Fruit fly (Drosophila melanogaster) whole organism, embryonic: ENCODE data around the gene crq.

ENCODE experiments used
- B-H1 ChIP-seq: fragments of 200-800 bp; sonication (Bioruptor generic); IDR thresholded peaks from 3 replicates; pipeline ENCODE4 v1.3.6; 2022; ENCODE audit warnings: missing biosample characterization, missing genetic modification characterization
- Bdp1 ChIP-seq: fragments of 200-800 bp; sonication (Bioruptor generic); optimal IDR thresholded peaks from 3 replicates; lab custom pipeline; 2016; ENCODE audit warnings: missing biosample characterization, missing genetic modification characterization
- CG10209 ChIP-seq: fragments of 200-800 bp; sonication (Bioruptor generic); optimal IDR thresholded peaks from 3 replicates; lab custom pipeline; 2017; ENCODE audit warnings: missing biosample characterization, mild to moderate bottlenecking, missing genetic modification characterization, missing genetic modification reagents
- CG11723 ChIP-seq: fragments of 200-800 bp; sonication (Bioruptor generic); optimal IDR thresholded peaks from 2 replicates; lab custom pipeline; 2017; ENCODE audit warnings: missing biosample characterization, mild to moderate bottlenecking, missing genetic modification characterization
- CG12769 ChIP-seq: fragments of 200-800 bp; sonication (Bioruptor generic); optimal IDR thresholded peaks from 2 replicates; lab custom pipeline; 2019; ENCODE audit warnings: missing biosample characterization, mild to moderate bottlenecking, missing genetic modification characterization, moderate library complexity
- CG13424 ChIP-seq: fragments of 200-800 bp; sonication (Bioruptor generic); optimal IDR thresholded peaks from 2 replicates; lab custom pipeline; 2019; ENCODE audit warnings: missing biosample characterization, mild to moderate bottlenecking, missing genetic modification characterization, moderate library complexity
- CG16813 ChIP-seq: fragments of 200-800 bp; sonication (Bioruptor generic); IDR thresholded peaks from 3 replicates; pipeline ENCODE4 v1.3.6; 2022; ENCODE audit warnings: missing biosample characterization, missing genetic modification characterization; ENCODE audit not compliant: partially characterized antibody
- CG17359 ChIP-seq: fragments of 200-800 bp; sonication (Bioruptor generic); optimal IDR thresholded peaks from 3 replicates; lab custom pipeline; 2018; ENCODE audit warnings: missing biosample characterization, mild to moderate bottlenecking, missing genetic modification characterization, moderate library complexity
- CG1792 ChIP-seq: fragments of 200-800 bp; sonication (Bioruptor generic); optimal IDR thresholded peaks from 2 replicates; lab custom pipeline; 2016; ENCODE audit warnings: missing biosample characterization, missing genetic modification characterization
- CG18011 ChIP-seq: fragments of 200-800 bp; sonication (Bioruptor generic); optimal IDR thresholded peaks from 2 replicates; lab custom pipeline; 2017; ENCODE audit warnings: missing biosample characterization, missing genetic modification characterization, mild to moderate bottlenecking, moderate library complexity, missing genotype
- CG2129 ChIP-seq: fragments of 200-800 bp; sonication (Bioruptor generic); IDR thresholded peaks from 2 replicates; pipeline ENCODE4 v1.3.6; 2022; ENCODE audit warnings: missing biosample characterization, missing genetic modification characterization; ENCODE audit not compliant: partially characterized antibody
- CG8089 ChIP-seq: fragments of 200-800 bp; sonication (Bioruptor generic); optimal IDR thresholded peaks from 3 replicates; lab custom pipeline; 2016; ENCODE audit warnings: missing biosample characterization, missing genetic modification characterization
- CG8281 ChIP-seq: fragments of 200-800 bp; sonication (Bioruptor generic); optimal IDR thresholded peaks from 2 replicates; lab custom pipeline; 2018; ENCODE audit warnings: missing biosample characterization, mild to moderate bottlenecking, missing genetic modification characterization, moderate library complexity
- CG8359 ChIP-seq: fragments of 200-800 bp; sonication (Bioruptor generic); optimal IDR thresholded peaks from 2 replicates; lab custom pipeline; 2017; ENCODE audit warnings: missing biosample characterization, mild to moderate bottlenecking, missing genetic modification characterization, borderline replicate concordance
- CG8388 ChIP-seq: fragments of 200-800 bp; sonication (Bioruptor generic); optimal IDR thresholded peaks from 2 replicates; lab custom pipeline; 2019; ENCODE audit warnings: missing biosample characterization, mild to moderate bottlenecking, missing genetic modification characterization, moderate library complexity
- CG9797 ChIP-seq: fragments of 200-800 bp; sonication (Bioruptor generic); optimal IDR thresholded peaks from 3 replicates; lab custom pipeline; 2018; ENCODE audit warnings: missing biosample characterization, mild to moderate bottlenecking, missing genetic modification characterization
- Dad ChIP-seq: fragments of 200-800 bp; sonication (Bioruptor generic); optimal IDR thresholded peaks from 3 replicates; lab custom pipeline; 2016; ENCODE audit warnings: missing biosample characterization, missing genetic modification characterization
- Gug ChIP-seq: fragments of 200-800 bp; sonication (Bioruptor generic); IDR thresholded peaks from 4 replicates; pipeline ENCODE4 v1.3.6; 2022; ENCODE audit warnings: missing biosample characterization, missing genetic modification characterization
- H15 ChIP-seq: fragments of 200-800 bp; sonication (Bioruptor generic); IDR thresholded peaks from 3 replicates; pipeline ENCODE4 v1.3.6; 2022; ENCODE audit warnings: missing biosample characterization, missing genetic modification characterization
- HLH4C ChIP-seq: fragments of 200-800 bp; sonication (Bioruptor generic); IDR thresholded peaks from 3 replicates; pipeline ENCODE4 v1.3.6; 2022; ENCODE audit warnings: missing biosample characterization, missing genetic modification characterization; ENCODE audit not compliant: partially characterized antibody
- Jarid2 ChIP-seq: fragments of 200-800 bp; sonication (Bioruptor generic); optimal IDR thresholded peaks from 3 replicates; lab custom pipeline; 2017; ENCODE audit warnings: mild to moderate bottlenecking, missing biosample characterization, missing genetic modification reagents, missing genetic modification characterization
- Mes4 ChIP-seq: fragments of 200-800 bp; sonication (Bioruptor generic); optimal IDR thresholded peaks from 2 replicates; lab custom pipeline; 2016; ENCODE audit warnings: missing biosample characterization, missing genetic modification characterization
- Optix ChIP-seq: fragments of 200-800 bp; sonication (Bioruptor generic); IDR thresholded peaks from 3 replicates; pipeline ENCODE4 v1.3.6; 2022; ENCODE audit warnings: missing biosample characterization, missing genetic modification characterization
- Taf1 ChIP-seq: fragments of 200-800 bp; sonication (Bioruptor generic); IDR thresholded peaks from 2 replicates; pipeline ENCODE4 v1.3.6; 2022; ENCODE audit warnings: missing biosample characterization, missing genetic modification characterization
- Trl ChIP-seq, 3 experiments: fragments of >200 bp in 2 of 3; fragments of 200-800 bp in 1 of 3; sonication (Bioruptor generic) in 1 of 3; optimal IDR thresholded peaks; 2 replicates in 1 of 3; 3 replicates in 2 of 3; lab custom pipeline; 2016 to 2017; ENCODE audit warnings: missing biosample characterization in 1 of 3, missing genetic modification characterization in 1 of 3
- ab ChIP-seq: fragments of 200-800 bp; sonication (Bioruptor generic); optimal IDR thresholded peaks from 2 replicates; lab custom pipeline; 2016; ENCODE audit warnings: missing biosample characterization, missing genetic modification characterization
- amos ChIP-seq: fragments of 200-800 bp; sonication (Bioruptor generic); IDR thresholded peaks from 2 replicates; pipeline ENCODE4 v1.3.6; 2022; ENCODE audit warnings: missing biosample characterization, missing genetic modification characterization; ENCODE audit not compliant: partially characterized antibody
- bbx ChIP-seq: fragments of 200-800 bp; sonication (Bioruptor generic); IDR thresholded peaks from 2 replicates; pipeline ENCODE4 v1.3.6; 2022; ENCODE audit warnings: missing biosample characterization, missing genetic modification characterization; ENCODE audit not compliant: partially characterized antibody
- chinmo ChIP-seq: fragments of 200-800 bp; sonication (Bioruptor generic); IDR thresholded peaks from 4 replicates; pipeline ENCODE4 v1.3.6; 2022; ENCODE audit warnings: missing biosample characterization, missing genetic modification characterization; ENCODE audit not compliant: partially characterized antibody
- chm ChIP-seq: fragments of 200-800 bp; sonication (Bioruptor generic); IDR thresholded peaks from 2 replicates; pipeline ENCODE4 v1.3.6; 2022; ENCODE audit warnings: missing biosample characterization, missing genetic modification characterization
- chn ChIP-seq: fragments of 200-800 bp; sonication (Bioruptor generic); optimal IDR thresholded peaks from 2 replicates; lab custom pipeline; 2016; ENCODE audit warnings: missing biosample characterization, missing genetic modification characterization
- crc ChIP-seq: fragments of 200-800 bp; sonication (Bioruptor generic); optimal IDR thresholded peaks from 2 replicates; lab custom pipeline; 2016; ENCODE audit warnings: missing biosample characterization, missing genetic modification characterization
- disco-r ChIP-seq: fragments of 200-800 bp; sonication (Bioruptor generic); optimal IDR thresholded peaks from 2 replicates; lab custom pipeline; 2016; ENCODE audit warnings: missing biosample characterization, missing genetic modification characterization
- dpn ChIP-seq, 2 experiments: fragments of 200-800 bp; sonication (Bioruptor generic); optimal IDR thresholded peaks; 3 replicates each; lab custom pipeline; 2016; ENCODE audit warnings: missing biosample characterization in 2 of 2, missing genetic modification characterization in 2 of 2
- eyg ChIP-seq: fragments of 200-800 bp; sonication (Bioruptor generic); optimal IDR thresholded peaks from 3 replicates; lab custom pipeline; 2016; ENCODE audit warnings: missing biosample characterization, missing genetic modification characterization
- fd96Cb ChIP-seq: fragments of 200-800 bp; sonication (Bioruptor generic); optimal IDR thresholded peaks from 2 replicates; lab custom pipeline; 2018; ENCODE audit warnings: missing biosample characterization, mild to moderate bottlenecking, missing genetic modification characterization, moderate library complexity
- kni ChIP-seq: fragments of 200-800 bp; sonication (Bioruptor generic); optimal IDR thresholded peaks from 3 replicates; lab custom pipeline; 2017; ENCODE audit warnings: mild to moderate bottlenecking, missing biosample characterization, missing genetic modification reagents, missing genetic modification characterization
- knrl ChIP-seq: fragments of 200-800 bp; sonication (Bioruptor generic); IDR thresholded peaks from 3 replicates; pipeline ENCODE4 v1.3.6; 2022; ENCODE audit warnings: missing biosample characterization, missing genetic modification characterization; ENCODE audit not compliant: partially characterized antibody
- lilli ChIP-seq: fragments of 200-800 bp; sonication (Bioruptor generic); optimal IDR thresholded peaks from 3 replicates; lab custom pipeline; 2016; ENCODE audit warnings: missing biosample characterization, missing genetic modification characterization
- mld ChIP-seq: fragments of 200-800 bp; sonication (Bioruptor generic); IDR thresholded peaks from 3 replicates; pipeline ENCODE4 v1.3.6; 2022; ENCODE audit warnings: missing biosample characterization, missing genetic modification characterization; ENCODE audit not compliant: partially characterized antibody
- otp ChIP-seq: fragments of 200-800 bp; sonication (Bioruptor generic); IDR thresholded peaks from 3 replicates; pipeline ENCODE4, ENCODE4 v1.3.6; 2022; ENCODE audit warnings: missing biosample characterization, missing genetic modification characterization
- psq ChIP-seq: fragments of 200-800 bp; sonication (Bioruptor generic); optimal IDR thresholded peaks from 2 replicates; lab custom pipeline; 2017; ENCODE audit warnings: missing biosample characterization, missing genetic modification characterization
- sens ChIP-seq: fragments of 200-800 bp; sonication (Bioruptor generic); peaks from one replicate; lab custom pipeline; 2016; ENCODE audit warnings: missing biosample characterization, missing genetic modification characterization
- sisA ChIP-seq: fragments of 200-800 bp; sonication (Bioruptor generic); IDR thresholded peaks from 2 replicates; pipeline ENCODE4 v1.3.6; 2022; ENCODE audit warnings: missing biosample characterization, missing genetic modification characterization
- tap ChIP-seq: fragments of 200-800 bp; optimal IDR thresholded peaks from 3 replicates; lab custom pipeline; 2019; ENCODE audit warnings: missing biosample characterization, mild to moderate bottlenecking, missing genetic modification characterization, moderate library complexity
- tx ChIP-seq: fragments of 200-800 bp; sonication (Bioruptor generic); optimal IDR thresholded peaks from 2 replicates; lab custom pipeline; 2016; ENCODE audit warnings: missing biosample characterization, missing genetic modification characterization
- yki ChIP-seq: fragments of >200 bp; optimal IDR thresholded peaks from 3 replicates; lab custom pipeline; 2018
- z ChIP-seq: fragments of 200-800 bp; sonication (Bioruptor generic); IDR thresholded peaks from 3 replicates; pipeline ENCODE4 v1.3.6; 2022; ENCODE audit warnings: missing biosample characterization, missing genetic modification characterization
- zen2 ChIP-seq: fragments of 200-800 bp; sonication (Bioruptor generic); IDR thresholded peaks from 3 replicates; pipeline ENCODE4 v1.3.6; 2022; ENCODE audit warnings: missing biosample characterization, missing genetic modification characterization; ENCODE audit not compliant: partially characterized antibody

The crq gene

DNA sequence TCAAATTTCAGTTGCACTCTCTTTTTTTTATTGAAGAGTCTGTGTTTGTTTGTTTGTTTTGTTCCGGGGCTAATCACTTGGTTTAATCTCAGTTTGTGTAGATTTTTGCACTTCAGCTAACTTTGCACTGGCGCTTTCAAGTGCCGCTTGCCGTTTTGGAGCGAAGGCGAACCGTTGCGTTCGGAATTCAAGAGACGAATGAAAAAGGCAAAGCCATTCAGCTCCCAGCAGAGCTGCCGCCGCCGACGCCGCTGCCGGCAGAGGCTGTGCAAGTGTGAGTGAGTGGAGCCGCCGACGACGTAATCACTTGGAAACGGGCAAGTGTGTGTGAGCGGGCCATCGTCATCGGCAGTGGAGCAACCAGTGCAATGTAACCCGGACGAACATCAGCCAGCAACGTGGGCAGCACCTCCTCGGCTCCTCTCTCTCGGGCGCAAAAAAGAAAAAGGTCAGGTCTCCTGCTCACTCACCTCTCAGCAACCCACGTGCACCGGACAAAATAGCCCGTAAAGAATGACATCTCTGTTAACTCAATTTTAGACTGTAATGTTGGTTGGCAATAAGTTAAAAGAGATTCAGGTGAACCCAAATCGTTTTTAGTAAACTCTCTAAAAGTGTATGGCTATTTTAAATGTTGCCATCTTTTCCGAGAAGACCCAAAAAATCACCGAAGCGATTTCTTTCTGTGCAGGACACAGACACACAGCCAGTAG is 26.8 kb upstream of the crq start, which contains the start of gene cbt (continued):
- TF ChIP-seq disco-r (GFP tag; lab: Kevin White, UChicago) (peak; percentile 96), Trl (optimal IDR thresholded peaks at IDR 0.05; lab: Kevin White, UChicago) (peak; percentile 78 to 92), Trl (GFP tag; optimal IDR thresholded peaks at IDR 0.05; lab: Kevin White, UChicago) (peak; percentile 98), knrl (GFP tag; lab: Robert Waterston, UW) (no peak), CG9797 (GFP tag; lab: Kevin White, UChicago) (peak; percentile 41), CG18011 (GFP tag; lab: Kevin White, UChicago) (peak; percentile 87), CG12769 (peak; percentile 99), ab (GFP tag; lab: Kevin White, UChicago) (peak; percentile 91), Jarid2 (peak; percentile 75), chinmo (GFP tag; lab: Robert Waterston, UW) (no peak), yki (lab: Kevin White, UChicago) (peak; percentile 7), tap (tag; lab: Kevin White, UChicago) (peak; percentile 97), crc (peak; percentile 98), H15 (GFP tag; lab: Robert Waterston, UW) (no peak), sens (GFP tag; lab: Kevin White, UChicago) (peak; percentile 100), fd96Cb (tag; lab: Kevin White, UChicago) (peak; percentile 97), otp (no peak), HLH4C (GFP tag; lab: Robert Waterston, UW) (no peak), chm (GFP tag; lab: Robert Waterston, UW) (no peak), CG10209 (GFP tag; lab: Kevin White, UChicago) (peak; percentile 97), tx (GFP tag; lab: Kevin White, UChicago) (peak; percentile 97), Optix (GFP tag; lab: Robert Waterston, UW) (no peak), zen2 (no peak), CG8359 (GFP tag; lab: Kevin White, UChicago) (peak; percentile 89), CG17359 (tag; lab: Kevin White, UChicago) (peak; percentile 98), lilli (GFP tag; lab: Kevin White, UChicago) (peak; percentile 98), Dad (GFP tag; lab: Kevin White, UChicago) (peak; percentile 98), CG8388 (GFP tag; lab: Kevin White, UChicago) (peak; percentile 95), kni (peak; percentile 97), sisA (GFP tag; lab: Robert Waterston, UW) (no peak), Taf1 (GFP tag; lab: Robert Waterston, UW) (no peak), mld (no peak), Mes4 (GFP tag; lab: Kevin White, UChicago) (peak; percentile 98), CG16813 (GFP tag; lab: Robert Waterston, UW) (no peak), CG8281 (tag; lab: Kevin White, UChicago) (peak; percentile 89), chn (GFP tag; lab: Kevin White, UChicago) (peak; percentile 97), CG1792 (GFP tag; lab: Kevin White, UChicago) (peak; percentile 97), dpn (GFP tag; optimal IDR thresholded peaks at IDR 0.05; lab: Kevin White, UChicago) (peak; percentile 98 to 99), eyg (GFP tag; lab: Kevin White, UChicago) (peak; percentile 97), amos (GFP tag; lab: Robert Waterston, UW) (no peak), CG2129 (GFP tag; lab: Robert Waterston, UW) (no peak), Bdp1 (GFP tag; lab: Kevin White, UChicago) (peak; percentile 93), z (no peak), CG13424 (tag; lab: Kevin White, UChicago) (peak; percentile 97), CG8089 (GFP tag; lab: Kevin White, UChicago) (peak; percentile 97), CG11723 (GFP tag; lab: Kevin White, UChicago) (peak; percentile 95), Gug (GFP tag; lab: Robert Waterston, UW) (peak; percentile 94), bbx (GFP tag; lab: Robert Waterston, UW) (no peak), B-H1 (GFP tag; lab: Robert Waterston, UW) (no peak), psq (peak; percentile 92)
